Worm (Caenorhabditis elegans): Measurements from ENCODE around the gene rilp-1.
A peak's percentile ranks its signal among the peaks of the same experiment; 100 is the strongest.

rilp-1 gene

ce11 chrIII:3670984-3671383 is 35.0 kb downstream of the rilp-1 start:
- TF ChIP-seq him-1 (tag; optimal IDR thresholded peaks at IDR 0.05) (no peak), W03F9.2 (tag; optimal IDR thresholded peaks at IDR 0.05) (no peak), dao-5 (tag; optimal IDR thresholded peaks at IDR 0.05) (no peak)

ce11 chrIII:3672839-3673238 is 36.9 kb downstream of the rilp-1 start:
- TF ChIP-seq dao-5 (tag; optimal IDR thresholded peaks at IDR 0.05) (no peak), him-1 (tag; optimal IDR thresholded peaks at IDR 0.05) (no peak), W03F9.2 (tag; optimal IDR thresholded peaks at IDR 0.05) (no peak)

ce11 chrIII:3674149-3674548 is 38.2 kb downstream of the rilp-1 start:
- TF ChIP-seq him-1 (tag; optimal IDR thresholded peaks at IDR 0.05) (no peak), dao-5 (tag; optimal IDR thresholded peaks at IDR 0.05) (no peak), W03F9.2 (tag; optimal IDR thresholded peaks at IDR 0.05) (no peak)

- TF ChIP-seq him-1 (tag; optimal IDR thresholded peaks at IDR 0.05) (no peak), W03F9.2 (tag; optimal IDR thresholded peaks at IDR 0.05) (no peak), dao-5 (tag; optimal IDR thresholded peaks at IDR 0.05) (no peak)
These were observed 39.5 kb downstream of the rilp-1 start for ce11 chrIII:3675480-3675879.

ce11 chrIII:3677378-3677777 is 41.4 kb downstream of the rilp-1 start:
- no peak for TF ChIP-seq W03F9.2 (tag; optimal IDR thresholded peaks at IDR 0.05)
- TF ChIP-seq him-1 (tag; optimal IDR thresholded peaks at IDR 0.05), result peak; percentile 92

- TF ChIP-seq dao-5 (tag; optimal IDR thresholded peaks at IDR 0.05), result no peak
- no peak for TF ChIP-seq W03F9.2 (tag; optimal IDR thresholded peaks at IDR 0.05)
- TF ChIP-seq him-1 (tag; optimal IDR thresholded peaks at IDR 0.05), result no peak
These were observed 43.1 kb downstream of the rilp-1 start for ce11 chrIII:3679083-3679482.

- TF ChIP-seq dao-5 (tag; optimal IDR thresholded peaks at IDR 0.05) (no peak), W03F9.2 (tag; optimal IDR thresholded peaks at IDR 0.05) (no peak), him-1 (tag; optimal IDR thresholded peaks at IDR 0.05) (no peak)
These were observed 45.5 kb downstream of the rilp-1 start for ce11 chrIII:3681351-3681938.

ce11 chrIII:3682869-3683403 is 47.0 kb downstream of the rilp-1 start:
- TF ChIP-seq W03F9.2 (tag; optimal IDR thresholded peaks at IDR 0.05), result no peak
- no peak for TF ChIP-seq dao-5 (tag; optimal IDR thresholded peaks at IDR 0.05)
- TF ChIP-seq him-1 (tag; optimal IDR thresholded peaks at IDR 0.05), result no peak

ce11 chrIII:3692516-3692915 is 56.6 kb downstream of the rilp-1 start:
- TF ChIP-seq him-1 (tag; optimal IDR thresholded peaks at IDR 0.05) (no peak), W03F9.2 (tag; optimal IDR thresholded peaks at IDR 0.05) (no peak), dao-5 (tag; optimal IDR thresholded peaks at IDR 0.05) (no peak)

All from whole organism, L4/young adult.